Fruit fly (Drosophila melanogaster): ENCODE data around the gene Pc.

dm6 chr3L:21259257-21259656 lies 58.6 kb downstream of the Pc start:
- TF ChIP-seq fru (GFP tag; optimal IDR thresholded peaks at IDR 0.05) = no peak
- TF ChIP-seq pan (optimal IDR thresholded peaks at IDR 0.05) = no peak
- TF ChIP-seq Dfd (GFP tag; optimal IDR thresholded peaks at IDR 0.05) = no peak
- no peak for TF ChIP-seq dmrt93B (GFP tag; optimal IDR thresholded peaks at IDR 0.05)
- no peak for TF ChIP-seq br (GFP tag; optimal IDR thresholded peaks at IDR 0.05)
- no peak for TF ChIP-seq ey (GFP tag; optimal IDR thresholded peaks at IDR 0.05)
